Worm (Caenorhabditis elegans) whole organism, L1 larva: ENCODE results near the gene hst-1.
A peak's percentile ranks its signal among the peaks of the same experiment; 100 is the strongest.

Experiments
- aly-2 ChIP-seq: fragments of 150-350 bp; optimal IDR thresholded peaks from 2 replicates; lab custom pipeline; 2014; ENCODE audit warnings: missing biosample characterization, missing genetic modification characterization
- ama-1 ChIP-seq: fragments of 150-350 bp; optimal IDR thresholded peaks from 2 replicates; lab custom pipeline; 2014
- ces-1 ChIP-seq: fragments of 150-350 bp; optimal IDR thresholded peaks from 2 replicates; lab custom pipeline; 2014; ENCODE audit warnings: missing biosample characterization, missing genetic modification reagents, missing genetic modification characterization
- elt-3 ChIP-seq, 6 experiments: fragments of 150-350 bp in 1 of 6; sonication (generic microtip); optimal IDR thresholded peaks; 2 replicates each; lab custom pipeline; 2017 to 2018; ENCODE audit warnings: missing biosample characterization in 6 of 6, missing genetic modification characterization in 6 of 6, inconsistent platforms in 1 of 6
- fkh-10 ChIP-seq: sonication (generic microtip); optimal IDR thresholded peaks from 2 replicates; lab custom pipeline; 2017; ENCODE audit warnings: missing biosample characterization, missing genetic modification reagents, missing genetic modification characterization
- fos-1 ChIP-seq: fragments of 150-350 bp; optimal IDR thresholded peaks from 2 replicates; lab custom pipeline; 2014; ENCODE audit warnings: missing biosample characterization, missing genetic modification characterization
- nhr-11 ChIP-seq: fragments of 150-350 bp; optimal IDR thresholded peaks from 2 replicates; lab custom pipeline; 2014; ENCODE audit warnings: missing biosample characterization, missing genetic modification characterization
- nhr-77 ChIP-seq: fragments of 150-350 bp; optimal IDR thresholded peaks from 2 replicates; lab custom pipeline; 2014; ENCODE audit warnings: missing biosample characterization, missing genetic modification characterization
- zag-1 ChIP-seq: fragments of 150-350 bp; optimal IDR thresholded peaks from 2 replicates; lab custom pipeline; 2014; ENCODE audit warnings: missing biosample characterization, missing genetic modification characterization
- ztf-11 ChIP-seq, 2 experiments: sonication (generic microtip); optimal IDR thresholded peaks; 2 replicates each; lab custom pipeline; 2016 to 2017; ENCODE audit warnings: missing genetic modification characterization in 2 of 2, missing biosample characterization in 1 of 2, missing compliant biosample characterization in 1 of 2

ce11 chrIV:8687605-8688191, 3.6 kb downstream of the hst-1 start, which contains the start of gene snrp-3:
- TF ChIP-seq nhr-77 (tag; lab: Kevin White, UChicago) (peak; percentile 69), zag-1 (tag; lab: Kevin White, UChicago) (peak; percentile 82), ama-1 (peak; percentile 67), fos-1 (tag; lab: Kevin White, UChicago) (peak; percentile 87), ztf-11 (tag; optimal IDR thresholded peaks at IDR 0.05; lab: Kevin White, UChicago) (peak in 1 of 2 experiments; percentile 47), nhr-11 (peak; percentile 80), aly-2 (tag; lab: Kevin White, UChicago) (peak; percentile 86), ces-1 (no peak), fkh-10 (GFP tag; lab: Kevin White, UChicago) (peak; percentile 20), elt-3 (tag; optimal IDR thresholded peaks at IDR 0.05; lab: Kevin White, UChicago) (peak in 2 of 6 experiments; percentile 61 to 76)
